Worm (Caenorhabditis elegans): ENCODE results near the gene ZK673.5.

The ZK673.5 gene

DNA sequence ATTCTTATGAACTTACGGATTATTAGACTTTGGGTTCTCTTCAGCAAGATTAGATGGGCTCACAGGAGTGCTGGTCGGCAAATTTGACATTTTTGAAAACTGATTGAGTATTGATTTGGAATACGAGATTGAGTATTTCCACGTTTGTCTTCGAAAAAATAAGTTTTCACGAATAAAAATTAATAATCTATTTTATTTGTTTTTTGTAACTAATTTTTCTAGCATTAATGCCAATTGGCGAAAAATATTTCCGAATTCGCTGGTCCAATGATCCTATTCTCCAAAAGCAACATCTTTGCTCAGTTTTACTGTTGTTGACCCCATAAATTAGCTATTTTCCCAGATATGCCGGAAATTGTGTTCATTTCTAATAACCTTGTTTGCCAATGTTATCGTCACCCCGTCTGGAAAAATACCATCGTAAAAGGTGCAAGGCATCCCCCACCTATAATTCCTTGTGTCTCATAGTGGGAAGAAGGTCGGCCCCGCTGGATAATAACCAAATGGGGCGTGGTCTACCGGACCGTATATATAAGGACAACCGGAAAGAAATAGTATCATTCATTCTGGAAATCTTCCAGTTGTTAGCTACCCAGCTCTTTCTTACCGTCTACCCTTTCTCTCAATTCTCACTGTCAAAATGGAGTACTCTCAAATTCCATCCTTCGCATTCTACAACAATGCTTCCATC lies 3.1 kb downstream of the ZK673.5 start, which contains the start of the genes ZK673.6 and sdz-37:
ZK673.6 (minus strand) TSS at position 101 of the 691 bp plus-strand sequence.
sdz-37 (plus strand) TSS at position 641 of the 691 bp plus-strand sequence.
- TF ChIP-seq B0336.3 (GFP tag; IDR thresholded peaks at IDR 0.05) (no peak), akir-1 (GFP tag; optimal IDR thresholded peaks at IDR 0.05) (no peak), repo-1 (tag; optimal IDR thresholded peaks at IDR 0.05) (no peak), ama-1 (optimal IDR thresholded peaks at IDR 0.05) (no peak), ama-1 (GFP tag; optimal IDR thresholded peaks at IDR 0.05) (no peak), nhr-120 (GFP tag; IDR thresholded peaks at IDR 0.05) (no peak), tbp1 (GFP tag; optimal IDR thresholded peaks at IDR 0.05) (no peak), cebp-2 (GFP tag; IDR thresholded peaks at IDR 0.05) (no peak), zfh-2 (GFP tag; conservative IDR thresholded peaks at IDR 0.05) (no peak), T07F8.4 (tag; optimal IDR thresholded peaks at IDR 0.05) (no peak), F57A8.1 (GFP tag; optimal IDR thresholded peaks at IDR 0.05) (no peak), unc-130 (GFP tag; optimal IDR thresholded peaks at IDR 0.05) (no peak), K12H6.12 (tag; optimal IDR thresholded peaks at IDR 0.05) (no peak), unc-62 (GFP tag; optimal IDR thresholded peaks at IDR 0.05) (no peak), nhr-179 (tag; optimal IDR thresholded peaks at IDR 0.05) (no peak), rec-8 (tag; optimal IDR thresholded peaks at IDR 0.05) (no peak), madf-10 (tag; optimal IDR thresholded peaks at IDR 0.05) (no peak), F52B5.7 (tag; optimal IDR thresholded peaks at IDR 0.05) (no peak)

DNA sequence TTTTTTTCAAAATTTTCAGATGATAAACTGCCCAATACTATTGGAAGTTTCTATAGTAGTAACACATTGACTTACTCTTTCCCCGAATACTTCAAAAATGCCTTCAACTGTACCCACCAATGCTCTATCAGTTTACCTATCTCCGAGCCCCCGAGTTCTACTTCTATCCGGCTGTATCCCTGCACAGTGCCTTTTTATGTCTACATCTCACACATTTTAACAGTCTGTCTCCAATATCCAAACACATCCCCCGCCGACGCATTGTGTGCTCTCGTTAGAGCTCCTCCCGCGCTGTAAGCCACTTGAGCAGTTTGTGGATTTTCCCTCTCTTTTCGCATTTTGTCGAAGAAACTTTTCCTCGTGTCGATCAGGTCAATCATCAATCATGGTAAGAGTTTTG lies 5.2 kb downstream of the ZK673.5 start, which contains the start of gene tnc-2:
tnc-2 (plus strand) TSS at position 301 of the 400 bp plus-strand sequence.
- TF ChIP-seq mcd-1 (GFP tag; IDR thresholded peaks at IDR 0.05) (no peak), ztf-28 (GFP tag; IDR thresholded peaks at IDR 0.05) (no peak), snpc-1.3 (tag; optimal IDR thresholded peaks at IDR 0.05; ENCODE audit: insufficient read depth) (no peak), hlh-26 (GFP tag; conservative IDR thresholded peaks at IDR 0.05) (no peak), pha-4 (tag; optimal IDR thresholded peaks at IDR 0.05) (no peak), rpc-1 (optimal IDR thresholded peaks at IDR 0.05) (no peak), rpc-1 (tag; optimal IDR thresholded peaks at IDR 0.05) (no peak), C06A6.2 (GFP tag; conservative IDR thresholded peaks at IDR 0.05) (no peak), T07F8.4 (tag; optimal IDR thresholded peaks at IDR 0.05) (no peak), ceh-40 (GFP tag; IDR thresholded peaks at IDR 0.05) (no peak), snpc-3.4 (tag; optimal IDR thresholded peaks at IDR 0.05) (no peak), lin-35 (GFP tag; optimal IDR thresholded peaks at IDR 0.05) (no peak), nfyb-1 (GFP tag; IDR thresholded peaks at IDR 0.05) (no peak), atf-7 (tag; optimal IDR thresholded peaks at IDR 0.05) (no peak), dpl-1 (GFP tag; optimal IDR thresholded peaks at IDR 0.05) (no peak), F49E8.2 (tag; optimal IDR thresholded peaks at IDR 0.05; ENCODE audit: insufficient read depth) (no peak), die-1 (tag; optimal IDR thresholded peaks at IDR 0.05) (no peak), F37B4.10 (GFP tag; IDR thresholded peaks at IDR 0.05) (no peak)

DNA sequence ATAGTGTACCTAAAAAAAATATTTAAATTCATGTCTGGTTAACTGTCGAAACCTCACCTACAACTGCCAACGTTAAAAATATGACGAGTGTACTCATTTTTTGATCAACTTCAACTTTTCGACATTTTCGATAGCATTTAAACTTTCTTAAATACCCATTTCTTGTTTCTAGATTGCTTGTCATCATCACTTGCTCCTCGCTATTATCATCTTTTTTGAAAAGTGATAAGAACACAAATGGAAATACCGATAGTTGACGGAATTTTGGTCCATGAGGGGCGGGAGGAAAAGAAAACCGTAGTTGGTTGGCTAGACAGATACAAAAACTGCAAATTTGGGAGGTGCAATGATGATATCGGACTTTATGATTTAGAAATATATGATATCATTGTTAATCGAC lies 8.9 kb downstream of the ZK673.5 start, which contains the start of gene clec-143:
clec-143 (minus strand) TSS at position 139 of the 400 bp plus-strand sequence.
- TF ChIP-seq unc-130 (GFP tag; optimal IDR thresholded peaks at IDR 0.05): no peak
- peak; percentile 61 for TF ChIP-seq nhr-80 (tag; optimal IDR thresholded peaks at IDR 0.05)

Data from whole organism, young adult.